Worm (Caenorhabditis elegans) whole organism, L1 larva: ENCODE data around the gene clec-250.

Experiments
- C04F5.9 ChIP-seq: sonication (generic microtip); optimal IDR thresholded peaks from 2 replicates; lab custom pipeline; 2016; ENCODE audit warnings: missing genetic modification characterization, missing compliant biosample characterization
- C16A3.4 ChIP-seq: fragments of 150-350 bp; optimal IDR thresholded peaks from 2 replicates; lab custom pipeline; 2014; ENCODE audit warnings: missing biosample characterization, missing genetic modification characterization
- C34B4.2 ChIP-seq: sonication (generic microtip); optimal IDR thresholded peaks from 2 replicates; lab custom pipeline; 2017; ENCODE audit warnings: mild to moderate bottlenecking, missing genetic modification characterization, missing compliant biosample characterization
- F16B12.6 ChIP-seq: fragments of 150-350 bp; optimal IDR thresholded peaks from 2 replicates; lab custom pipeline; 2014; ENCODE audit warnings: missing biosample characterization, missing genetic modification characterization
- Y116A8C.19 ChIP-seq: sonication (generic microtip); optimal IDR thresholded peaks from 2 replicates; lab custom pipeline; 2016; ENCODE audit warnings: missing compliant biosample characterization, missing genetic modification characterization, borderline replicate concordance
- alr-1 ChIP-seq: fragments of 200-800 bp; sonication (Bioruptor generic); optimal IDR thresholded peaks from 2 replicates; lab custom pipeline; 2018; ENCODE audit warnings: borderline replicate concordance, mild to moderate bottlenecking, missing genetic modification characterization, missing compliant biosample characterization
- ceh-63 ChIP-seq: fragments of 200-800 bp; sonication (Bioruptor generic); optimal IDR thresholded peaks from 2 replicates; lab custom pipeline; 2018; ENCODE audit warnings: mild to moderate bottlenecking, missing genetic modification characterization, missing compliant biosample characterization
- ceh-8 ChIP-seq: fragments of 200-800 bp; sonication (Bioruptor generic); optimal IDR thresholded peaks from 2 replicates; lab custom pipeline; 2018; ENCODE audit warnings: mild to moderate bottlenecking, missing genetic modification characterization, moderate library complexity, missing compliant biosample characterization
- ceh-82 ChIP-seq, 3 experiments: fragments of 150-350 bp in 1 of 3; sonication (generic microtip) in 2 of 3; optimal IDR thresholded peaks; 2 replicates each; lab custom pipeline; 2014 to 2017; ENCODE audit warnings: missing biosample characterization in 3 of 3, missing genetic modification characterization in 3 of 3
- ceh-88 ChIP-seq: fragments of 200-800 bp; sonication (Bioruptor generic); IDR thresholded peaks from 2 replicates; pipeline ENCODE4 v1.3.6; 2022; ENCODE audit warnings: missing genetic modification characterization, missing compliant biosample characterization
- ceh-90 ChIP-seq: sonication (generic microtip); optimal IDR thresholded peaks from 2 replicates; lab custom pipeline; 2016; ENCODE audit warnings: missing genetic modification characterization, missing compliant biosample characterization
- ces-1 ChIP-seq: fragments of 150-350 bp; optimal IDR thresholded peaks from 2 replicates; lab custom pipeline; 2014; ENCODE audit warnings: missing biosample characterization, missing genetic modification reagents, missing genetic modification characterization
- dpl-1 ChIP-seq, 3 experiments: fragments of 150-350 bp in 2 of 3; sonication (generic microtip) in 1 of 3; optimal IDR thresholded peaks; 2 replicates each; lab custom pipeline; 2014 to 2017; ENCODE audit warnings: missing biosample characterization in 3 of 3, missing genetic modification characterization in 3 of 3, missing genetic modification reagents in 3 of 3
- efl-1 ChIP-seq, 4 experiments: fragments of 150-350 bp; optimal IDR thresholded peaks in 3 of 4; peaks in 1 of 4; 1 replicate in 1 of 4; 2 replicates in 3 of 4; lab custom pipeline; 2014; ENCODE audit warnings: missing biosample characterization in 2 of 4, missing genetic modification characterization in 2 of 4, missing genetic modification reagents in 2 of 4
- efl-3 ChIP-seq: fragments of 200-800 bp; sonication (Bioruptor generic); optimal IDR thresholded peaks from 2 replicates; lab custom pipeline; 2018; ENCODE audit warnings: mild to moderate bottlenecking, missing genetic modification characterization, missing compliant biosample characterization
- egl-27 ChIP-seq, 2 experiments: fragments of 150-350 bp in 1 of 2; sonication (generic microtip); optimal IDR thresholded peaks; 3 replicates each; lab custom pipeline; 2017 to 2018; ENCODE audit warnings: missing biosample characterization in 2 of 2, missing genetic modification characterization in 2 of 2, missing genetic modification reagents in 2 of 2
- elt-2 ChIP-seq: sonication (generic microtip); optimal IDR thresholded peaks from 2 replicates; lab custom pipeline; 2016; ENCODE audit warnings: missing genetic modification characterization, mild to moderate bottlenecking, inconsistent platforms, missing compliant biosample characterization, missing genetic modification reagents
- fkh-4 ChIP-seq: sonication (generic microtip); optimal IDR thresholded peaks from 2 replicates; lab custom pipeline; 2016; ENCODE audit warnings: missing compliant biosample characterization, missing genetic modification characterization, borderline replicate concordance
- fkh-8 ChIP-seq: sonication (generic microtip); optimal IDR thresholded peaks from 2 replicates; lab custom pipeline; 2016; ENCODE audit warnings: mild to moderate bottlenecking, missing genetic modification characterization, missing compliant biosample characterization
- fos-1 ChIP-seq: fragments of 150-350 bp; optimal IDR thresholded peaks from 2 replicates; lab custom pipeline; 2014; ENCODE audit warnings: missing biosample characterization, missing genetic modification characterization
- hlh-17 ChIP-seq: fragments of 200-800 bp; sonication (Bioruptor generic); optimal IDR thresholded peaks from 2 replicates; lab custom pipeline; 2018; ENCODE audit warnings: missing genetic modification characterization, mild to moderate bottlenecking, missing compliant biosample characterization, moderate library complexity, borderline replicate concordance
- hpl-2 ChIP-seq: fragments of 150-350 bp; optimal IDR thresholded peaks from 2 replicates; lab custom pipeline; 2014; ENCODE audit warnings: missing biosample characterization, missing genetic modification reagents, missing genetic modification characterization
- irx-1 ChIP-seq: sonication (generic microtip); optimal IDR thresholded peaks from 2 replicates; lab custom pipeline; 2016; ENCODE audit warnings: missing genetic modification characterization, missing compliant biosample characterization
- isw-1 ChIP-seq: fragments of 200-800 bp; sonication (Bioruptor generic); IDR thresholded peaks from 2 replicates; pipeline ENCODE4 v1.3.6; 2022; ENCODE audit warnings: missing genetic modification characterization, missing compliant biosample characterization
- lin-13 ChIP-seq: fragments of 150-350 bp; optimal IDR thresholded peaks from 2 replicates; lab custom pipeline; 2014; ENCODE audit warnings: missing biosample characterization, missing genetic modification reagents, missing genetic modification characterization
- lin-35 ChIP-seq, 2 experiments: fragments of 150-350 bp; optimal IDR thresholded peaks; 2 replicates each; lab custom pipeline; 2014; ENCODE audit warnings: missing biosample characterization in 2 of 2, missing genetic modification characterization in 2 of 2, missing genetic modification reagents in 2 of 2
- mab-9 ChIP-seq: fragments of 200-800 bp; sonication (Bioruptor generic); IDR thresholded peaks from 2 replicates; pipeline ENCODE4 v1.3.6; 2022; ENCODE audit warnings: missing genetic modification reagents, missing genetic modification characterization, missing compliant biosample characterization
- mef-2 ChIP-seq: fragments of 150-350 bp; optimal IDR thresholded peaks from 2 replicates; lab custom pipeline; 2014; ENCODE audit warnings: missing biosample characterization, missing genetic modification characterization
- nhr-12 ChIP-seq: sonication (generic microtip); optimal IDR thresholded peaks from 2 replicates; lab custom pipeline; 2017; ENCODE audit warnings: missing biosample characterization, missing genetic modification characterization
- nhr-19 ChIP-seq: fragments of 200-800 bp; sonication (Bioruptor generic); conservative IDR thresholded peaks from 2 replicates; pipeline ENCODE4 v1.3.6; 2022; ENCODE audit warnings: missing genetic modification characterization, missing compliant biosample characterization
- nhr-237 ChIP-seq: fragments of 150-350 bp; optimal IDR thresholded peaks from 2 replicates; lab custom pipeline; 2014; ENCODE audit warnings: missing biosample characterization, missing genetic modification characterization
- nhr-47 ChIP-seq: sonication (generic microtip); optimal IDR thresholded peaks from 2 replicates; lab custom pipeline; 2016; ENCODE audit warnings: mild to moderate bottlenecking, missing genetic modification characterization, moderate library complexity, missing compliant biosample characterization
- nhr-76 ChIP-seq: sonication (generic microtip); optimal IDR thresholded peaks from 2 replicates; lab custom pipeline; 2017; ENCODE audit warnings: missing biosample characterization, missing genetic modification characterization
- nhr-77 ChIP-seq: fragments of 150-350 bp; optimal IDR thresholded peaks from 2 replicates; lab custom pipeline; 2014; ENCODE audit warnings: missing biosample characterization, missing genetic modification characterization
- nhr-84 ChIP-seq: sonication (generic microtip); optimal IDR thresholded peaks from 2 replicates; lab custom pipeline; 2017; ENCODE audit warnings: missing biosample characterization, missing genetic modification characterization
- nhr-85 ChIP-seq: sonication (generic microtip); peaks from one replicate; lab custom pipeline; 2016; ENCODE audit warnings: missing genetic modification characterization, inconsistent platforms, missing compliant biosample characterization
- pqm-1 ChIP-seq: sonication (generic microtip); optimal IDR thresholded peaks from 3 replicates; lab custom pipeline; 2017; ENCODE audit warnings: missing biosample characterization, missing genetic modification characterization
- rnt-1 ChIP-seq: sonication (generic microtip); optimal IDR thresholded peaks from 2 replicates; lab custom pipeline; 2016; ENCODE audit warnings: mild to moderate bottlenecking, missing genetic modification characterization, moderate library complexity, missing compliant biosample characterization
- skn-1 ChIP-seq: fragments of 150-350 bp; optimal IDR thresholded peaks from 2 replicates; lab custom pipeline; 2014; ENCODE audit warnings: missing biosample characterization, missing genetic modification characterization
- snpc-4 ChIP-seq: fragments of 150-350 bp; optimal IDR thresholded peaks from 2 replicates; lab custom pipeline; 2014; ENCODE audit warnings: missing biosample characterization, missing genetic modification characterization
- snu-23 ChIP-seq: sonication (generic microtip); optimal IDR thresholded peaks from 2 replicates; lab custom pipeline; 2016; ENCODE audit warnings: missing genetic modification characterization, missing compliant biosample characterization
- sox-4 ChIP-seq: sonication (generic microtip); optimal IDR thresholded peaks from 2 replicates; lab custom pipeline; 2016; ENCODE audit warnings: missing genetic modification characterization, missing compliant biosample characterization
- sptf-1 ChIP-seq: fragments of 150-350 bp; optimal IDR thresholded peaks from 2 replicates; lab custom pipeline; 2014; ENCODE audit warnings: missing biosample characterization, missing genetic modification characterization
- sup-37 ChIP-seq: fragments of 200-800 bp; sonication (Bioruptor generic); optimal IDR thresholded peaks from 2 replicates; lab custom pipeline; 2018; ENCODE audit warnings: mild to moderate bottlenecking, missing genetic modification characterization, missing compliant biosample characterization
- tlp-1 ChIP-seq: fragments of 150-350 bp; optimal IDR thresholded peaks from 2 replicates; lab custom pipeline; 2014; ENCODE audit warnings: missing biosample characterization, missing genetic modification characterization
- unc-30 ChIP-seq: sonication (generic microtip); optimal IDR thresholded peaks from 2 replicates; lab custom pipeline; 2017; ENCODE audit warnings: missing biosample characterization, missing genetic modification characterization
- unc-62 ChIP-seq: fragments of 150-350 bp; optimal IDR thresholded peaks from 2 replicates; lab custom pipeline; 2014; ENCODE audit warnings: missing biosample characterization, missing genetic modification reagents, missing genetic modification characterization
- unc-86 ChIP-seq: sonication (generic microtip); optimal IDR thresholded peaks from 2 replicates; lab custom pipeline; 2016; ENCODE audit warnings: missing genetic modification characterization, missing compliant biosample characterization
- unc-98 ChIP-seq: fragments of 200-800 bp; sonication (Bioruptor generic); IDR thresholded peaks from 2 replicates; pipeline ENCODE4 v1.3.6; 2022; ENCODE audit warnings: missing genetic modification characterization, missing compliant biosample characterization
- xbp-1 ChIP-seq: sonication (generic microtip); optimal IDR thresholded peaks from 2 replicates; lab custom pipeline; 2016; ENCODE audit warnings: missing genetic modification characterization, missing compliant biosample characterization
- ztf-11 ChIP-seq, 2 experiments: sonication (generic microtip); optimal IDR thresholded peaks; 2 replicates each; lab custom pipeline; 2016 to 2017; ENCODE audit warnings: missing genetic modification characterization in 2 of 2, missing biosample characterization in 1 of 2, missing compliant biosample characterization in 1 of 2

Gene clec-250

DNA sequence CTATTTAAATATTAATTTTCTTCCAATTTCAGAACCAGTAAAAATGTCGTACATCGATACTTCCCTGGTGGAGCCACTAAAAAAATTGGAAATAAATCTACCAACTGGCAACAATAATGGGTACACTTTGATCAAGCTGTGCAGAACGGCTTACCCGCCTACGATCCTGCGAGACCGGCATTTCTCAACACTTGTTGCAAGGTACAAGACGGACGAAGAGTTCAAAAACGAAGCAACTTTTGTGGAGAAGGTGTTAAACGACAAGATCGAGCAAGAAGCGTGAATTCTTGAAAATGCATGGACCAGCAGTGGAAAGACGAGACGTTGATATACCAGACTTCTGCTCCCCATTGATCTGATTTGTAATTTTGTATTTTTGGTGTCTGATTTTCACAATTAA is 30.6 kb downstream of the clec-250 start:
- TF ChIP-seq sox-4 (tag; lab: Kevin White, UChicago) (no peak), egl-27 (tag; optimal IDR thresholded peaks at IDR 0.05; lab: Kevin White, UChicago) (no peak), nhr-19 (GFP tag; lab: Robert Waterston, UW) (0 out of 2 replicates have a peak, but pooled peaks have one; percentile 9)
- TF ChIP-seq, all 84 proteins: peak for 1

DNA sequence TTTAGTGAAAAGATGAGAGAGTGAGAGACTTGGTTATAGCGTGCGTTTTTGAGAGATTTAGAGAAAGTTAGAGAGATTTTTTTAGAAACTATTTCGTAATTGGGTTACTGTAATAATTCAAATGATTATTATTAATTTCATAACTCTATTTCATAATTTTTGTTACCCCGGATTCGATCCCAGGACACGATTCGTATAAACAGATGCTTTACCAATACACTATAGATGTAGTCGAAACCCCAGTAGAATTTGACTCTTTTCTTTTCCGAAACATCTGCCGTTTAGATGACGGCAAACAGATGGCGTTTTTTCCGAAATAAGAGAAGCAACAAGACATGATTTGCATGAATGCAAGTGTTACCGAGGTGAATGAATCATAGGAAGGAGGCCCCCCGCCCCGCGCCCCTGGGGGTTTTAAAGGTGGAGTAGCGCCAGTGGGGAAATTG is 31.9 kb downstream of the clec-250 start:
- TF ChIP-seq hlh-17 (GFP tag; lab: Kevin White, UChicago) (no peak), sptf-1 (tag; lab: Kevin White, UChicago) (no peak), ceh-82 (tag; optimal IDR thresholded peaks at IDR 0.05; lab: Kevin White, UChicago) (no peak), unc-98 (no peak), unc-30 (tag; lab: Kevin White, UChicago) (no peak), hpl-2 (GFP tag; lab: Kevin White, UChicago) (no peak), C04F5.9 (tag; lab: Kevin White, UChicago) (no peak), ztf-11 (tag; optimal IDR thresholded peaks at IDR 0.05; lab: Kevin White, UChicago) (peak in 1 of 2 experiments; percentile 81), F16B12.6 (no peak), efl-1 (optimal IDR thresholded peaks at IDR 0.05; lab: Kevin White, UChicago) (no peak), efl-1 (GFP tag; optimal IDR thresholded peaks at IDR 0.05 in 1 of 2; lab: Kevin White, UChicago) (peak in 1 of 2 experiments; percentile 91), elt-2 (tag; lab: Kevin White, UChicago) (no peak), lin-13 (GFP tag; lab: Kevin White, UChicago) (no peak), dpl-1 (GFP tag; optimal IDR thresholded peaks at IDR 0.05; lab: Kevin White, UChicago) (no peak), ceh-8 (no peak), ces-1 (GFP tag; lab: Kevin White, UChicago) (no peak), C16A3.4 (tag; lab: Kevin White, UChicago) (no peak), pqm-1 (tag; lab: Kevin White, UChicago) (no peak), unc-62 (no peak), nhr-76 (no peak), Y116A8C.19 (no peak), nhr-85 (tag; lab: Kevin White, UChicago) (peak; percentile 70), nhr-19 (GFP tag; lab: Robert Waterston, UW) (peak; percentile 65), C34B4.2 (no peak), nhr-47 (peak; percentile 90), isw-1 (GFP tag; lab: Robert Waterston, UW) (no peak), fkh-4 (tag; lab: Kevin White, UChicago) (peak; percentile 48), unc-86 (tag; lab: Kevin White, UChicago) (peak; percentile 5), mef-2 (tag; lab: Kevin White, UChicago) (no peak), ceh-63 (GFP tag; lab: Kevin White, UChicago) (no peak), nhr-237 (tag; lab: Kevin White, UChicago) (no peak), fkh-8 (tag; lab: Kevin White, UChicago) (no peak), efl-3 (no peak), alr-1 (tag; lab: Kevin White, UChicago) (no peak), mab-9 (no peak), fos-1 (tag; lab: Kevin White, UChicago) (no peak), irx-1 (tag; lab: Kevin White, UChicago) (peak; percentile 79), nhr-84 (tag; lab: Kevin White, UChicago) (no peak), xbp-1 (peak; percentile 37), lin-35 (GFP tag; optimal IDR thresholded peaks at IDR 0.05; lab: Kevin White, UChicago) (peak in 1 of 2 experiments; percentile 15), sup-37 (GFP tag; lab: Kevin White, UChicago) (no peak), ceh-88 (no peak), rnt-1 (no peak), nhr-12 (tag; lab: Kevin White, UChicago) (no peak), nhr-77 (tag; lab: Kevin White, UChicago) (no peak), sox-4 (tag; lab: Kevin White, UChicago) (no peak), snu-23 (GFP tag; lab: Kevin White, UChicago) (no peak), ceh-90 (tag; lab: Kevin White, UChicago) (no peak), snpc-4 (tag; lab: Kevin White, UChicago) (peak; percentile 36), tlp-1 (tag; lab: Kevin White, UChicago) (no peak), skn-1 (tag; lab: Kevin White, UChicago) (peak; percentile 55)
